Worm (Caenorhabditis elegans) whole organism, young adult: ENCODE results near the gene F26G1.3.

ENCODE experiments used
- C06A6.2 ChIP-seq: fragments of 200-800 bp; sonication (Bioruptor generic); conservative IDR thresholded peaks from 2 replicates; pipeline ENCODE4 v1.3.6; 2022; ENCODE audit warnings: missing genetic modification characterization, missing compliant biosample characterization
- D2030.7 ChIP-seq: fragments of 200-800 bp; sonication (Bioruptor generic); IDR thresholded peaks from 2 replicates; pipeline ENCODE4 v1.3.6; 2022; ENCODE audit warnings: missing genetic modification reagents, missing genetic modification characterization, missing compliant biosample characterization
- hlh-26 ChIP-seq: fragments of 200-800 bp; sonication (Bioruptor generic); conservative IDR thresholded peaks from 2 replicates; pipeline ENCODE4 v1.3.6; 2022; ENCODE audit warnings: missing genetic modification reagents, missing genetic modification characterization, missing compliant biosample characterization
- rcor-1 ChIP-seq: fragments of 200-800 bp; sonication (Bioruptor generic); IDR thresholded peaks from 2 replicates; pipeline ENCODE4 v1.3.6; 2022; ENCODE audit warnings: missing genetic modification reagents, missing genetic modification characterization, missing compliant biosample characterization

DNA sequence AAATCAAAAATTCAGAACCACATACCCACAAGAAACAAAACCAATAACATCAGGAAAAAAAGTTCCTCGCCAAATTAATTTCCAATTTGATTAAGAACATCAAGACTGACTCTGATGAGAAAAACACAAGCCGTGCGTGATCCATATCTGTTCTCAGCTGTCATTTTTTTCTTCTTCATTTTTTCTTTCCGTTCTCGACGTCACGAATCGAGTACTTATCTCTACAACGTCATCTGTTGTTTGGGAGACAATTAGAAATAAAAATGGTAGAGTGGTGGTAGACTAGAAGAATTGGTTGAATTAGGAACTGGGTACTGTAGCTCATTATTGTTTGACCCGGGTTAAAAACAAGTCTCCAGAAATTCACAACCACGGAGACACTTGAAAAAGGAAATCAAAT lies 2.5 kb downstream of the F26G1.3 start:
- TF ChIP-seq hlh-26 (no peak), rcor-1 (GFP tag; lab: Robert Waterston, UW) (no peak), D2030.7 (GFP tag; lab: Robert Waterston, UW) (no peak), C06A6.2 (GFP tag; lab: Robert Waterston, UW) (no peak)
